Worm (Caenorhabditis elegans) whole organism, early embryonic: ENCODE measurements around the gene F49C5.11.

Experiments used
- B0310.2 ChIP-seq: sonication (generic microtip); optimal IDR thresholded peaks from 2 replicates; lab custom pipeline; 2016; ENCODE audit warnings: mild to moderate bottlenecking, missing genetic modification characterization, missing compliant biosample characterization
- F13C5.2 ChIP-seq: sonication (generic microtip); optimal IDR thresholded peaks from 2 replicates; lab custom pipeline; 2017; ENCODE audit warnings: mild to moderate bottlenecking, missing genetic modification characterization, inconsistent platforms, missing compliant biosample characterization
- aly-1 ChIP-seq: sonication (generic microtip); optimal IDR thresholded peaks from 2 replicates; lab custom pipeline; 2016; ENCODE audit warnings: missing genetic modification characterization, missing compliant biosample characterization
- ama-1 ChIP-seq: fragments of 150-350 bp; optimal IDR thresholded peaks from 2 replicates; lab custom pipeline; 2014
- ceh-13 ChIP-seq: fragments of 200-800 bp; sonication (Bioruptor generic); optimal IDR thresholded peaks from 2 replicates; lab custom pipeline; 2018; ENCODE audit warnings: mild to moderate bottlenecking, missing genetic modification characterization, missing compliant biosample characterization
- ceh-36 ChIP-seq: sonication (generic microtip); optimal IDR thresholded peaks from 2 replicates; lab custom pipeline; 2016; ENCODE audit warnings: missing genetic modification characterization, inconsistent platforms, missing compliant biosample characterization
- ets-7 ChIP-seq: sonication (generic microtip); optimal IDR thresholded peaks from 2 replicates; lab custom pipeline; 2016; ENCODE audit warnings: missing genotype, missing genetic modification characterization, missing compliant biosample characterization
- flt-1 ChIP-seq: fragments of 200-800 bp; sonication (Bioruptor generic); IDR thresholded peaks from 2 replicates; pipeline ENCODE4 v1.3.6; 2022; ENCODE audit warnings: missing genetic modification characterization, missing compliant biosample characterization
- hmbx-1 ChIP-seq: sonication (generic microtip); optimal IDR thresholded peaks from 2 replicates; lab custom pipeline; 2016; ENCODE audit warnings: mild to moderate bottlenecking, missing genetic modification characterization, missing compliant biosample characterization
- hmg-4 ChIP-seq: fragments of 200-800 bp; sonication (Bioruptor generic); optimal IDR thresholded peaks from 2 replicates; lab custom pipeline; 2018; ENCODE audit warnings: mild to moderate bottlenecking, missing genetic modification characterization, missing compliant biosample characterization
- hnd-1 ChIP-seq: sonication (generic microtip); optimal IDR thresholded peaks from 2 replicates; lab custom pipeline; 2016; ENCODE audit warnings: missing genetic modification characterization, missing compliant biosample characterization
- pes-1 ChIP-seq: fragments of 200-800 bp; sonication (Bioruptor generic); IDR thresholded peaks from 2 replicates; pipeline ENCODE4 v1.3.6; 2022; ENCODE audit warnings: missing genetic modification reagents, missing genetic modification characterization, missing compliant biosample characterization
- scrt-1 ChIP-seq: fragments of 200-800 bp; sonication (Bioruptor generic); IDR thresholded peaks from 2 replicates; pipeline ENCODE4 v1.3.6; 2022; ENCODE audit warnings: missing genetic modification characterization, missing compliant biosample characterization
- sea-1 ChIP-seq: fragments of 200-800 bp; sonication (Bioruptor generic); conservative IDR thresholded peaks from 2 replicates; pipeline ENCODE4 v1.3.6; 2022; ENCODE audit warnings: missing genetic modification characterization, missing compliant biosample characterization
- tbx-11 ChIP-seq: fragments of 200-800 bp; sonication (Bioruptor generic); IDR thresholded peaks from 2 replicates; pipeline ENCODE4 v1.3.6; 2022; ENCODE audit warnings: missing genetic modification characterization, missing compliant biosample characterization
- tbx-37 ChIP-seq: fragments of 200-800 bp; sonication (Bioruptor generic); conservative IDR thresholded peaks from 2 replicates; pipeline ENCODE4 v1.3.6; 2022; ENCODE audit warnings: missing genetic modification reagents, missing genetic modification characterization, missing compliant biosample characterization
- tra-4 ChIP-seq: sonication (generic microtip); optimal IDR thresholded peaks from 2 replicates; lab custom pipeline; 2017; ENCODE audit warnings: missing genetic modification characterization, missing compliant biosample characterization

Gene F49C5.11

DNA sequence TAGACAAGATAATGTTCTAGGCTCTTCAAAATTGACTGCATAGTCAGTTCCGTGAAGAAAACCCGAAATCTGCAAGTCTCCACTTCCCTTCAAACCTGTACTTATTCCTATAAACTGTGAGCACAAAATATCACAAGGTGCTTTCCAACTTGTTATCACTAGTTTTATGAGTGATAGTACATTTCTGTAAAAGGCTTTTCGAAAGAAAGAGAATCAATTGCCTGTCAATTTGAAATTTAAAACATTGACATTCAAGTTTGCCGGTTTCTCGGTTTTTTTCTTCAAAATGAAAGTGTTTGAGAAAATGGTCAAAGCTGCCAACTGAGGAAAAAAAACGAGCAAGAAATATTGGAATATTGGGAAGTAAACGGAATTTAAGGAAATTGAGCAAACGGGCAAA, 37.7 kb upstream of the F49C5.11 start:
- TF ChIP-seq scrt-1 (GFP tag; lab: Robert Waterston, UW) (no peak), B0310.2 (tag; lab: Kevin White, UChicago) (no peak), hmbx-1 (tag; lab: Kevin White, UChicago) (no peak), F13C5.2 (no peak), sea-1 (GFP tag; lab: Robert Waterston, UW) (no peak), tra-4 (tag; lab: Kevin White, UChicago) (no peak), hnd-1 (tag; lab: Kevin White, UChicago) (no peak), aly-1 (no peak), hmg-4 (GFP tag; lab: Kevin White, UChicago) (no peak), tbx-11 (GFP tag; lab: Robert Waterston, UW) (no peak), pes-1 (no peak), ceh-36 (tag; lab: Kevin White, UChicago) (no peak), ets-7 (tag; lab: Kevin White, UChicago) (no peak), flt-1 (no peak), ama-1 (lab: Kevin White, UChicago) (no peak)

- TF ChIP-seq hmg-4 (GFP tag; lab: Kevin White, UChicago), result no peak
- no peak for TF ChIP-seq F13C5.2
- no peak for TF ChIP-seq ceh-13 (GFP tag; lab: Kevin White, UChicago)
- TF ChIP-seq tra-4 (tag; lab: Kevin White, UChicago), result no peak
- no peak for TF ChIP-seq pes-1
- no peak for TF ChIP-seq hnd-1 (tag; lab: Kevin White, UChicago)
- TF ChIP-seq flt-1, result no peak
- TF ChIP-seq ets-7 (tag; lab: Kevin White, UChicago), result no peak
- no peak for TF ChIP-seq tbx-37 (GFP tag; lab: Robert Waterston, UW)
- no peak for TF ChIP-seq tbx-11 (GFP tag; lab: Robert Waterston, UW)
- TF ChIP-seq ceh-36 (tag; lab: Kevin White, UChicago), result no peak
- no peak for TF ChIP-seq scrt-1 (GFP tag; lab: Robert Waterston, UW)
Measured at ce11 chrII:12518809-12519344, 36.8 kb upstream of the F49C5.11 start, which contains the start of gene srh-70. TSS of gene srh-70 (minus strand) at chrII:12518859.

DNA sequence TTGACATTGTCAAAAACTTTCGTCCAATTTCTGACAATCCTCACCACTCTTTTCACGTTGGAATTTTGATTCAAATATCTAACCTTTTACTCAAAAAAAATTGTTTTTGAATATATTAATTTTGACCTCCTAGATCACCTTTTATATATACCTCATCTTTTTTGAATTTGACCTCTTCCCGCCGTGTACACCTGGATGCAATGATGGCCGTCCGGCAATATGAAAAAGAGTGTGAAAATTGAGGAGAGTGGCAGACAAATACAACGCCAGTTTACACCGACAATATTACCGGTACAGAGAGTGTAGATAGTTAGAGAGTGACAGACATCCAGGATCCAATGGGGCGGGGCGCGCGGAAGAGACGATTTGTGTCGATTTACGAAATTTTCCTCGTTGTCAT, 36.1 kb upstream of the F49C5.11 start, which contains the start of gene ceh-99:
Gene ceh-99 (plus strand): TSS at position 366 of the 400 bp plus-strand sequence.
- TF ChIP-seq ceh-36 (tag; lab: Kevin White, UChicago) (no peak), tra-4 (tag; lab: Kevin White, UChicago) (no peak), flt-1 (no peak), aly-1 (no peak), F13C5.2 (no peak), tbx-37 (GFP tag; lab: Robert Waterston, UW) (no peak), hmbx-1 (tag; lab: Kevin White, UChicago) (no peak), scrt-1 (GFP tag; lab: Robert Waterston, UW) (no peak), hmg-4 (GFP tag; lab: Kevin White, UChicago) (no peak), ets-7 (tag; lab: Kevin White, UChicago) (no peak), ama-1 (lab: Kevin White, UChicago) (no peak)

DNA sequence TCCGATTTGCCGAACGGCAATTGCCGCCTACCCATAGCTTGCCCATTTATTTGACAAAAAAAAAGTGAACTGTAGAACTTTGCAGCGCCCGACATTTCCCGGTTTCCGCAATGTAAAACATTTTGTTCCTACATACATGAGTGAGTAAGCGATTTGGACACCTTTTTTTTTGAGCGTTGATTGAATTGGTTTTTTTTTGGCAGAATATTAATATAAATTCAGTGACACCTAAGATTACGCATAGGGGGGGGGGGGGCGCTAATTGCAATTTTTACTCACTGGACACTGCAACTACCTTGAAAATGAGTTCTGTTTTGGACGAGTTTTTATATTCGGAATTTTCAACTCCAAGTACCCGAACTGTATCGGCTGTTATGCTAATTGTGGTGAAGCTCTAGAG, 30.2 kb upstream of the F49C5.11 start, which contains the start of gene srx-118:
Gene srx-118 (plus strand): TSS at position 301 of the 400 bp plus-strand sequence.
- TF ChIP-seq aly-1, result no peak
- TF ChIP-seq ceh-13 (GFP tag; lab: Kevin White, UChicago), result no peak
- no peak for TF ChIP-seq tbx-11 (GFP tag; lab: Robert Waterston, UW)
- no peak for TF ChIP-seq flt-1
- TF ChIP-seq ama-1 (lab: Kevin White, UChicago), result no peak
- no peak for TF ChIP-seq tra-4 (tag; lab: Kevin White, UChicago)
- no peak for TF ChIP-seq hmg-4 (GFP tag; lab: Kevin White, UChicago)
- no peak for TF ChIP-seq scrt-1 (GFP tag; lab: Robert Waterston, UW)

DNA sequence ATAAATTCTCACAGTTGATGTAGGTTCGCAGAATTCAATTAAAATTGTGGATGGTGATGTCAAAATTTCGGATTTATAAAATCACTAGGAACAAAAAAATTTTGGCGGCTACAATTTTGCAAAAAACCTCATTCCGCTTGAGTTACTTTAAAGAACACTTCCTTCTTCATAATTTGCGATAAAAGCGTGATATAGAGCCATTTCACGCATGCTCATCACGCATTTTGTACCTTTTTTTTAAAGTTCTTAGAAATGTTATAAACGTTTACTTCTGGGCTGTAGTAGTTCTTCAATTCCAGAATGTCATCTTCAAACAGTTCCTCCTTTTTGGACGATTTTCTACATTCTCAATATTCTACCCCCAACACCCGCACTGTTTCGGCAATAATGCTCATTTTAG, 27.7 kb upstream of the F49C5.11 start, which contains the start of gene srx-119:
Gene srx-119 (plus strand): TSS at position 301 of the 400 bp plus-strand sequence.
- TF ChIP-seq tra-4 (tag; lab: Kevin White, UChicago) (no peak), ceh-36 (tag; lab: Kevin White, UChicago) (no peak), ets-7 (tag; lab: Kevin White, UChicago) (no peak), B0310.2 (tag; lab: Kevin White, UChicago) (no peak), tbx-11 (GFP tag; lab: Robert Waterston, UW) (no peak), ceh-13 (GFP tag; lab: Kevin White, UChicago) (no peak), scrt-1 (GFP tag; lab: Robert Waterston, UW) (no peak), hmbx-1 (tag; lab: Kevin White, UChicago) (no peak), ama-1 (lab: Kevin White, UChicago) (no peak)

DNA sequence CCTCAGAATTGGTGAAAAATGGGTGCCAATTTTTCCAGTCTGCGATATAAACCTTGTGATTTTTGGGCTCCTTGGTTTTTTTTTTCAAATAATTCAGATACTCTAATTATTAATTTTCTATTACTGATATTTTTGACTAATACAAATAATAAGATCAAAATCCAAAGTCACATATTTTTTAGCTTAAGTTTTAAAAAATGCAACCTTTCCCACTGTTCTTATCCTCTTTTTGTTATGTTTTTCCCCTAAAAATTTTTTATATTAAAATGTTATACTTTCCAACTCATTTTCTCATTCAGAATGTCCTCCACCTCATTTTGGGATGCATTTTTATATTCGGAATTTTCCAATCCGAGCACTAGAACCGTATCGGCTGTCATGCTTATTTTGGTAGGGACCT, 24.7 kb upstream of the F49C5.11 start, which contains the start of gene srx-120:
Gene srx-120 (plus strand): TSS at position 301 of the 400 bp plus-strand sequence.
- TF ChIP-seq aly-1 (no peak), sea-1 (GFP tag; lab: Robert Waterston, UW) (no peak), tra-4 (tag; lab: Kevin White, UChicago) (no peak), pes-1 (no peak), hmg-4 (GFP tag; lab: Kevin White, UChicago) (no peak), B0310.2 (tag; lab: Kevin White, UChicago) (no peak), tbx-37 (GFP tag; lab: Robert Waterston, UW) (no peak), flt-1 (no peak), hmbx-1 (tag; lab: Kevin White, UChicago) (no peak), scrt-1 (GFP tag; lab: Robert Waterston, UW) (no peak), ets-7 (tag; lab: Kevin White, UChicago) (no peak), hnd-1 (tag; lab: Kevin White, UChicago) (no peak)

DNA sequence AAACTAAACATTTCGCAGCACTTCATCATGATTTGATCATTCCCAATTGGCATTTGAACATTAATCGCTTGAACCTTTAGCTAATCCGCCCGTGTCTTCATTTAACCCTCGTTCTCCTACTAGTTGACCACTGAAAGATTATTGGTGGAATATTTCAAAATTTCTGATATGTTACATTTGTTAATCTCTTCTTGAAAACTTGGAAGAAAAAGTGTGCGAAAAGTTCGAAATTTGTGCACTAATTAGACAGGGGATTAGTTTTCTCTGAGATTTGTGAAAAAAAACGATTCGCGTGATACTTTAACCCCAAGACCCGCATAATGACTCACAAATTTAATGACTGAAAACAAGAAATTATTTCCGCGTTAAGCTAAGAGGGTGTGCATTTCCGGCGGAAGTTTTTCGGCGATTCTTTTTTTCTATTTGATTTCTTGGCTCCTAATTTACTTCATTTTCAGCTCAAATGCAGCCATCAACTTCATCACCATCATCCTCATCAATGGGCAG, 20.3 kb upstream of the F49C5.11 start, which contains the start of gene nimk-1:
Gene nimk-1 (plus strand): TSS at position 457 of the 507 bp plus-strand sequence.
- TF ChIP-seq B0310.2 (tag; lab: Kevin White, UChicago), result no peak
- no peak for TF ChIP-seq hmg-4 (GFP tag; lab: Kevin White, UChicago)
- peak; percentile 59 for TF ChIP-seq ceh-36 (tag; lab: Kevin White, UChicago)
- TF ChIP-seq pes-1, result no peak
- no peak for TF ChIP-seq tra-4 (tag; lab: Kevin White, UChicago)
